Worm (Caenorhabditis elegans) whole organism, L1 larva: Measurements from ENCODE around the gene T03G11.9.

Source experiments
- C04F5.9 ChIP-seq: sonication (generic microtip); optimal IDR thresholded peaks from 2 replicates; lab custom pipeline; 2016; ENCODE audit warnings: missing genetic modification characterization, missing compliant biosample characterization
- C34B4.2 ChIP-seq: sonication (generic microtip); optimal IDR thresholded peaks from 2 replicates; lab custom pipeline; 2017; ENCODE audit warnings: mild to moderate bottlenecking, missing genetic modification characterization, missing compliant biosample characterization
- aha-1 ChIP-seq: fragments of 150-350 bp; optimal IDR thresholded peaks from 2 replicates; lab custom pipeline; 2014; ENCODE audit warnings: missing biosample characterization, missing genetic modification characterization
- alr-1 ChIP-seq: fragments of 200-800 bp; sonication (Bioruptor generic); optimal IDR thresholded peaks from 2 replicates; lab custom pipeline; 2018; ENCODE audit warnings: borderline replicate concordance, mild to moderate bottlenecking, missing genetic modification characterization, missing compliant biosample characterization
- ama-1 ChIP-seq: fragments of 150-350 bp; optimal IDR thresholded peaks from 2 replicates; lab custom pipeline; 2014
- ceh-82 ChIP-seq, 3 experiments: fragments of 150-350 bp in 1 of 3; sonication (generic microtip) in 2 of 3; optimal IDR thresholded peaks; 2 replicates each; lab custom pipeline; 2014 to 2017; ENCODE audit warnings: missing biosample characterization in 3 of 3, missing genetic modification characterization in 3 of 3
- dpl-1 ChIP-seq, 3 experiments: fragments of 150-350 bp in 2 of 3; sonication (generic microtip) in 1 of 3; optimal IDR thresholded peaks; 2 replicates each; lab custom pipeline; 2014 to 2017; ENCODE audit warnings: missing biosample characterization in 3 of 3, missing genetic modification characterization in 3 of 3, missing genetic modification reagents in 3 of 3
- dsc-1 ChIP-seq: sonication (generic microtip); optimal IDR thresholded peaks from 2 replicates; lab custom pipeline; 2016; ENCODE audit warnings: mild to moderate bottlenecking, missing genetic modification characterization, missing compliant biosample characterization
- elt-2 ChIP-seq: sonication (generic microtip); optimal IDR thresholded peaks from 2 replicates; lab custom pipeline; 2016; ENCODE audit warnings: missing genetic modification characterization, mild to moderate bottlenecking, inconsistent platforms, missing compliant biosample characterization, missing genetic modification reagents
- fos-1 ChIP-seq: fragments of 150-350 bp; optimal IDR thresholded peaks from 2 replicates; lab custom pipeline; 2014; ENCODE audit warnings: missing biosample characterization, missing genetic modification characterization
- grh-1 ChIP-seq: fragments of 200-800 bp; sonication (Bioruptor generic); IDR thresholded peaks from 2 replicates; pipeline ENCODE4 v1.3.6; 2022; ENCODE audit warnings: missing genetic modification reagents, missing genetic modification characterization, missing compliant biosample characterization
- hlh-17 ChIP-seq: fragments of 200-800 bp; sonication (Bioruptor generic); optimal IDR thresholded peaks from 2 replicates; lab custom pipeline; 2018; ENCODE audit warnings: missing genetic modification characterization, mild to moderate bottlenecking, missing compliant biosample characterization, moderate library complexity, borderline replicate concordance
- lin-13 ChIP-seq: fragments of 150-350 bp; optimal IDR thresholded peaks from 2 replicates; lab custom pipeline; 2014; ENCODE audit warnings: missing biosample characterization, missing genetic modification reagents, missing genetic modification characterization
- lin-14 ChIP-seq: fragments of 200-800 bp; sonication (Bioruptor generic); optimal IDR thresholded peaks from 2 replicates; lab custom pipeline; 2018; ENCODE audit warnings: mild to moderate bottlenecking, missing genetic modification characterization, moderate library complexity, missing compliant biosample characterization
- lin-15B ChIP-seq: fragments of 150-350 bp; sonication (generic microtip); optimal IDR thresholded peaks from 3 replicates; lab custom pipeline; 2014; ENCODE audit warnings: missing biosample characterization, missing genetic modification characterization
- lin-39 ChIP-seq: fragments of 150-350 bp; optimal IDR thresholded peaks from 2 replicates; lab custom pipeline; 2014; ENCODE audit warnings: missing biosample characterization, missing genetic modification reagents, missing genetic modification characterization
- lsy-2 ChIP-seq, 2 experiments: fragments of 150-350 bp; optimal IDR thresholded peaks; 2 replicates each; lab custom pipeline; 2014; ENCODE audit warnings: missing biosample characterization in 2 of 2, missing genetic modification characterization in 2 of 2
- mab-9 ChIP-seq: fragments of 200-800 bp; sonication (Bioruptor generic); IDR thresholded peaks from 2 replicates; pipeline ENCODE4 v1.3.6; 2022; ENCODE audit warnings: missing genetic modification reagents, missing genetic modification characterization, missing compliant biosample characterization
- mep-1 ChIP-seq: fragments of 150-350 bp; optimal IDR thresholded peaks from 2 replicates; lab custom pipeline; 2014; ENCODE audit warnings: missing biosample characterization, missing genetic modification characterization
- nhr-11 ChIP-seq: fragments of 150-350 bp; optimal IDR thresholded peaks from 2 replicates; lab custom pipeline; 2014; ENCODE audit warnings: missing biosample characterization, missing genetic modification characterization
- nhr-19 ChIP-seq: fragments of 200-800 bp; sonication (Bioruptor generic); conservative IDR thresholded peaks from 2 replicates; pipeline ENCODE4 v1.3.6; 2022; ENCODE audit warnings: missing genetic modification characterization, missing compliant biosample characterization
- nhr-20 ChIP-seq: sonication (generic microtip); optimal IDR thresholded peaks from 2 replicates; lab custom pipeline; 2016; ENCODE audit warnings: mild to moderate bottlenecking, missing genetic modification characterization, missing compliant biosample characterization
- nhr-28 ChIP-seq: fragments of 150-350 bp; optimal IDR thresholded peaks from 2 replicates; lab custom pipeline; 2014; ENCODE audit warnings: missing biosample characterization, missing genetic modification characterization
- nhr-71 ChIP-seq: sonication (generic microtip); optimal IDR thresholded peaks from 2 replicates; lab custom pipeline; 2016; ENCODE audit warnings: mild to moderate bottlenecking, missing genetic modification characterization, moderate library complexity, missing compliant biosample characterization
- nhr-76 ChIP-seq: sonication (generic microtip); optimal IDR thresholded peaks from 2 replicates; lab custom pipeline; 2017; ENCODE audit warnings: missing biosample characterization, missing genetic modification characterization
- nhr-77 ChIP-seq: fragments of 150-350 bp; optimal IDR thresholded peaks from 2 replicates; lab custom pipeline; 2014; ENCODE audit warnings: missing biosample characterization, missing genetic modification characterization
- pag-3 ChIP-seq: sonication (generic microtip); optimal IDR thresholded peaks from 2 replicates; lab custom pipeline; 2017; ENCODE audit warnings: missing genetic modification characterization, mild to moderate bottlenecking, missing compliant biosample characterization, antibody characterized with exemption, borderline replicate concordance; ENCODE audit not compliant: insufficient read depth
- pax-3 ChIP-seq: fragments of 200-800 bp; sonication (Bioruptor generic); optimal IDR thresholded peaks from 2 replicates; lab custom pipeline; 2018; ENCODE audit warnings: mild to moderate bottlenecking, missing genetic modification characterization, moderate library complexity, missing compliant biosample characterization
- rnt-1 ChIP-seq: sonication (generic microtip); optimal IDR thresholded peaks from 2 replicates; lab custom pipeline; 2016; ENCODE audit warnings: mild to moderate bottlenecking, missing genetic modification characterization, moderate library complexity, missing compliant biosample characterization
- snu-23 ChIP-seq: sonication (generic microtip); optimal IDR thresholded peaks from 2 replicates; lab custom pipeline; 2016; ENCODE audit warnings: missing genetic modification characterization, missing compliant biosample characterization
- sptf-1 ChIP-seq: fragments of 150-350 bp; optimal IDR thresholded peaks from 2 replicates; lab custom pipeline; 2014; ENCODE audit warnings: missing biosample characterization, missing genetic modification characterization
- sup-37 ChIP-seq: fragments of 200-800 bp; sonication (Bioruptor generic); optimal IDR thresholded peaks from 2 replicates; lab custom pipeline; 2018; ENCODE audit warnings: mild to moderate bottlenecking, missing genetic modification characterization, missing compliant biosample characterization
- tbx-2 ChIP-seq: sonication (generic microtip); optimal IDR thresholded peaks from 2 replicates; lab custom pipeline; 2016; ENCODE audit warnings: missing genetic modification characterization, missing compliant biosample characterization
- unc-130 ChIP-seq: fragments of 150-350 bp; optimal IDR thresholded peaks from 2 replicates; lab custom pipeline; 2017; ENCODE audit warnings: missing biosample characterization, missing genetic modification characterization, inconsistent platforms
- unc-98 ChIP-seq: fragments of 200-800 bp; sonication (Bioruptor generic); IDR thresholded peaks from 2 replicates; pipeline ENCODE4 v1.3.6; 2022; ENCODE audit warnings: missing genetic modification characterization, missing compliant biosample characterization
- vab-15 ChIP-seq: sonication (generic microtip); optimal IDR thresholded peaks from 2 replicates; lab custom pipeline; 2017; ENCODE audit warnings: missing genotype, mild to moderate bottlenecking, missing genetic modification characterization, missing compliant biosample characterization
- xbp-1 ChIP-seq: sonication (generic microtip); optimal IDR thresholded peaks from 2 replicates; lab custom pipeline; 2016; ENCODE audit warnings: missing genetic modification characterization, missing compliant biosample characterization
- zip-4 ChIP-seq: fragments of 200-800 bp; sonication (Bioruptor generic); optimal IDR thresholded peaks from 2 replicates; lab custom pipeline; 2018; ENCODE audit warnings: mild to moderate bottlenecking, missing genetic modification characterization, moderate library complexity, missing compliant biosample characterization

The T03G11.9 gene

DNA sequence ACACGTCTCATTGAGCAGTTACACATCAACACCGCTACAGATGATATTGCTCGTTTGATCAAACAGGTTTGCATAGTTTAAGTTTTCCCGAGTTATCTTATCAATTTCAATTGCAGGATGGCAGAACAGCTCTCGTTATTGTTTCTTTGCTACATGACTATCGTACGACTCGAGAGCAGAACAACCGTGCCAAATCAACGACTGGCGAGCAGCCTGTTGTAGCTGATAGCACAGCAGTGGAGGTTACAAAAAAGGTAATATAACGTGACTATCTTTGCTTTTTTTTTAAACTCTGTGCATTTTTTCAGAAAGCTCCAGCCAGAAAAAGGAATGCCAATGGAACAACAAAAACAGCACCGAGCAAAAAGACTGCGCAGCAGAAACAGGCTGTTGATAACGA, 18.4 kb downstream of the T03G11.9 start:
- TF ChIP-seq nhr-19 (GFP tag; lab: Robert Waterston, UW) (no peak), elt-2 (tag; lab: Kevin White, UChicago) (peak; percentile 38), nhr-77 (no peak)

DNA sequence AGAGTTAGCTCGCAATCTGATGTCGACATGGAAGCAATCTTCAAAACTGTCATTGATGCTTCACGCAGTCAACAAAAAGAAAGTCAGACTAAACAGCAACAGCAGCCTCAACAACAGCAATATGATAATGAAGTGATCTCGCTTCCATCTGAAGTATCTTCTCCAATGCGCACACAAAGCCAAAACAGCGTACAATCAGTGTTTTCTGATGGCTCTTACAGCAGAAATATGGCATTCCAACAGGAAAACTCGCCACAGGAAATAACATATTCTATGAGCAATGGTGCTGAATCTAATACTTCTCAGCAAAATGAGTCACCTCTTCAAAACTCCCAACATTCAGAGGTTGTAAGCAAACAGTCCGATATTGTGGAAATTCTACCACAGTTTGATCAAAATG, 18.9 kb downstream of the T03G11.9 start:
- TF ChIP-seq unc-130 (no peak), grh-1 (GFP tag; lab: Robert Waterston, UW) (no peak), nhr-77 (no peak), fos-1 (tag; lab: Kevin White, UChicago) (no peak), nhr-76 (tag; lab: Kevin White, UChicago) (no peak), mab-9 (GFP tag; lab: Robert Waterston, UW) (no peak), zip-4 (GFP tag; lab: Kevin White, UChicago) (no peak)

DNA sequence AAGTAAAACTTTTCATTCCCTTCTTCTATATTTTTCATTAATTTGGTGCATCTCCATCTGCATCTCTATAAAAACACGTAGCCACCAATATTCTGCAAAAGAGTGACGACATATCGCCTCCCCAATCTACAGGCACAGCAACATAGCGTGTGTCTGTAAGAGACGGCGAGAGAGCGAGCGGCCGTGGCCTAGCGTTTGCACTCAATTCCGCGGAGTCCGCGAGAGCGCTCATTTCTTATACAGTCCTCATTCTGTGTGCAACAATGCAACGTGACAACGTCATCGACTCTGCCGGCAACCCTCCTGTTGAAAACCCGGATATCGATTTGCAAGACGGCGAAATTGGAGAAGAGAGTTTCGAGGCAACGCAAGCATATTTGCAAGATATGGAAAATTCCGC, 21.5 kb downstream of the T03G11.9 start, which contains the start of gene H28G03.2:
TSS of gene H28G03.2 (plus strand) at position 200 of the 400 bp plus-strand sequence.
- TF ChIP-seq dsc-1: no peak
- TF ChIP-seq lin-39 (tag; lab: Kevin White, UChicago): no peak
- TF ChIP-seq snu-23: peak; percentile 9
- peak; percentile 58 for TF ChIP-seq rnt-1 (tag; lab: Kevin White, UChicago)
- no peak for TF ChIP-seq nhr-76 (tag; lab: Kevin White, UChicago)
- no peak for TF ChIP-seq aha-1 (tag; lab: Kevin White, UChicago)
- TF ChIP-seq vab-15: no peak
- TF ChIP-seq nhr-11 (tag; lab: Kevin White, UChicago): no peak
- TF ChIP-seq ceh-82 (tag; optimal IDR thresholded peaks at IDR 0.05; lab: Kevin White, UChicago): peak in 1 of 3 experiments; percentile 17
- TF ChIP-seq mep-1: no peak
- TF ChIP-seq sptf-1 (tag; lab: Kevin White, UChicago): no peak
- peak; percentile 1 for TF ChIP-seq nhr-71 (tag; lab: Kevin White, UChicago)
- no peak for TF ChIP-seq lin-15B (tag; lab: Kevin White, UChicago)
- TF ChIP-seq elt-2 (tag; lab: Kevin White, UChicago): no peak
- no peak for TF ChIP-seq pax-3 (tag; lab: Kevin White, UChicago)
- no peak for TF ChIP-seq dpl-1 (GFP tag; optimal IDR thresholded peaks at IDR 0.05; lab: Kevin White, UChicago)
- no peak for TF ChIP-seq hlh-17
- TF ChIP-seq C34B4.2: no peak
- TF ChIP-seq alr-1: no peak
- TF ChIP-seq mab-9 (GFP tag; lab: Robert Waterston, UW): no peak
- no peak for TF ChIP-seq sup-37
- no peak for TF ChIP-seq zip-4 (GFP tag; lab: Kevin White, UChicago)
- peak; percentile 45 for TF ChIP-seq lin-14 (GFP tag; lab: Kevin White, UChicago)

DNA sequence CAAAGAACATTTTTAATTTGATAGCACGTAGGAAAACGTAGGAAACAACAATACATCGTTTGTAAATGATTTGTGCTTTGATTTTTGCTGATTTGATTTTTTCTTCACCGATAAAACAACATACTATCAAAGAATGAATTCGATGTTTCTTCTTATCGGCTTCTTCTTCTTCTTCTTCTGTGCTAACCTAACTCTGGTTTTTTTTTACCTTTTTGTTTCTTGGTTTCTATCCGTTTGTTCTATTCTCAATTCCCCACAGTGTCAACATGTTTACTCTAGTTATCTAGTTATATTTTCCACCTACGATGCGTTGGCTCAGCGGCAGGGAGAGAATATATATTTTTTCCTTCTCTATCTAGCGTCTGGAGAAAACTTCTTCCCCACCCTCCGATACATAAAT, 23.8 kb downstream of the T03G11.9 start:
- no peak for TF ChIP-seq tbx-2 (tag; lab: Kevin White, UChicago)
- peak in 1 of 2 experiments; percentile 2 for TF ChIP-seq lsy-2 (tag; optimal IDR thresholded peaks at IDR 0.05; lab: Kevin White, UChicago)
- peak; percentile 9 for TF ChIP-seq nhr-20 (tag; lab: Kevin White, UChicago)
- TF ChIP-seq, all 84 proteins: peak for 2

DNA sequence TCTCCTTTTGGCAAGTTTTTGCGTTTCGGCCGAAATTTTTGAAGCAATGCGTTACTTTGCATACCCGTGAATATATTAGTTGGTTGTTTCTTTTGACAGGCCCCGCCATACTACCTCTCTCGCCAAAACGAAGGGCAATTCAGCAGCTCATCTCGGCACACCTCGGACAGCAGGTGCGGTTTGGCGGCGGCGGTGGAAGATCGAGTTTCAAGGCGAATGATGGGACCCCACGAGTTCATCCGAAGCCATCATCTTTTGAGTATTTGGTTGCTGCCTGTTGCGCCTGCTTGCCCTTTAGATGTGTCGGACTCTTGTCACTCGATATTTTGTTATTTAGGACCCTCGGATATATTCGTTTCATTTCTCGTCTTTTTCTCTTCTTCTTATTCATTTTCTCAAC, 24.3 kb downstream of the T03G11.9 start:
- TF ChIP-seq ama-1: no peak
- no peak for TF ChIP-seq zip-4 (GFP tag; lab: Kevin White, UChicago)
- no peak for TF ChIP-seq ceh-82 (tag; optimal IDR thresholded peaks at IDR 0.05; lab: Kevin White, UChicago)
- no peak for TF ChIP-seq unc-98 (GFP tag; lab: Robert Waterston, UW)
- TF ChIP-seq lin-13 (GFP tag; lab: Kevin White, UChicago): no peak
- no peak for TF ChIP-seq mep-1
- no peak for TF ChIP-seq C04F5.9 (tag; lab: Kevin White, UChicago)
- no peak for TF ChIP-seq xbp-1 (tag; lab: Kevin White, UChicago)
- TF ChIP-seq rnt-1 (tag; lab: Kevin White, UChicago): peak; percentile 25
- peak; percentile 31 for TF ChIP-seq nhr-71 (tag; lab: Kevin White, UChicago)
- no peak for TF ChIP-seq nhr-28 (tag; lab: Kevin White, UChicago)
- peak; percentile 51 for TF ChIP-seq pag-3 (tag; lab: Kevin White, UChicago)
- TF ChIP-seq grh-1 (GFP tag; lab: Robert Waterston, UW): no peak
